Worm (Caenorhabditis elegans) whole organism, L2 larva: Measurements from ENCODE around the gene Y61A9LA.1.

ENCODE experiments used
- R02D3.7 ChIP-seq: fragments of 150-350 bp; optimal IDR thresholded peaks from 2 replicates; lab custom pipeline; 2014; ENCODE audit warnings: missing biosample characterization, missing genetic modification characterization
- ama-1 ChIP-seq: fragments of 150-350 bp; optimal IDR thresholded peaks from 2 replicates; lab custom pipeline; 2018; ENCODE audit warnings: inconsistent platforms
- fos-1 ChIP-seq: fragments of 150-350 bp; optimal IDR thresholded peaks from 2 replicates; lab custom pipeline; 2014; ENCODE audit warnings: missing biosample characterization, missing genetic modification characterization
- lin-39 ChIP-seq: fragments of 150-350 bp; optimal IDR thresholded peaks from 2 replicates; lab custom pipeline; 2014; ENCODE audit warnings: missing biosample characterization, missing genetic modification reagents, missing genetic modification characterization
- mab-5 ChIP-seq: fragments of 150-350 bp; optimal IDR thresholded peaks from 2 replicates; lab custom pipeline; 2014; ENCODE audit warnings: missing biosample characterization, missing genetic modification characterization
- nhr-10 ChIP-seq: sonication (generic microtip); optimal IDR thresholded peaks from 2 replicates; lab custom pipeline; 2017; ENCODE audit warnings: missing biosample characterization, missing genetic modification characterization
- nhr-11 ChIP-seq: fragments of 150-350 bp; optimal IDR thresholded peaks from 2 replicates; lab custom pipeline; 2014; ENCODE audit warnings: missing biosample characterization, missing genetic modification characterization
- sma-9 ChIP-seq, 2 experiments: fragments of 150-350 bp in 1 of 2; sonication (generic microtip) in 1 of 2; optimal IDR thresholded peaks; 2 replicates each; lab custom pipeline; 2014 to 2016; ENCODE audit warnings: missing genetic modification characterization in 2 of 2, mild to moderate bottlenecking in 1 of 2, missing biosample characterization in 1 of 2, missing compliant biosample characterization in 1 of 2, missing genetic modification reagents in 1 of 2, moderate library complexity in 1 of 2
- snpc-4 ChIP-seq: fragments of 150-350 bp; optimal IDR thresholded peaks from 2 replicates; lab custom pipeline; 2014; ENCODE audit warnings: missing biosample characterization, missing genetic modification characterization
- unc-55 ChIP-seq: fragments of 150-350 bp; sonication (generic microtip); optimal IDR thresholded peaks from 3 replicates; lab custom pipeline; 2014; ENCODE audit warnings: missing biosample characterization, missing genetic modification reagents, missing genetic modification characterization
- unc-62 ChIP-seq: fragments of 150-350 bp; optimal IDR thresholded peaks from 2 replicates; lab custom pipeline; 2014; ENCODE audit warnings: missing biosample characterization, missing genetic modification reagents, missing genetic modification characterization

DNA sequence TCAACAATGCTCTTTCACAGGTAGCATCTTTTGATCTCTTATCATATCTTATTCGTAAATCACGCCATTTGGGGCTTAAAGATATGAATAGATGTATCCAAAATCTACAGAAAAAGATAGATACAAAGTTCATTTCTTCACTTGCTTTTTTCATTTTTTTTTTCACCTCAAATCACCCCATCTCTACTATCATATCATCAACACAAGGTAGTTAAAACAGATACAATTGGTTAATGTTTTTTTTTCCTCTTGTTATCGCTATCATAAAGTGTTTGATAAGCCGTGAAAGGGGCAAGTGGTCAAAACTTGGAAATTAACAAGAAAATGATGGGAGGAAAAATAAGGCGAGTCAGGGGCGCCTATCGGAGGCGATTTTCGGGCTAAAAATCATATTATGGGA is 45.2 kb downstream of the Y61A9LA.1 start:
- TF ChIP-seq lin-39 (tag; lab: Kevin White, UChicago) (no peak), fos-1 (peak; percentile 64), sma-9 (GFP tag; optimal IDR thresholded peaks at IDR 0.05; lab: Kevin White, UChicago) (no peak), sma-9 (tag; optimal IDR thresholded peaks at IDR 0.05; lab: Kevin White, UChicago) (no peak), snpc-4 (tag; lab: Kevin White, UChicago) (no peak), unc-55 (GFP tag; lab: Kevin White, UChicago) (no peak), unc-62 (GFP tag; lab: Kevin White, UChicago) (no peak), nhr-11 (no peak), nhr-10 (tag; lab: Kevin White, UChicago) (no peak), ama-1 (lab: Kevin White, UChicago) (no peak), mab-5 (tag; lab: Kevin White, UChicago) (no peak), R02D3.7 (tag; lab: Kevin White, UChicago) (no peak)
